Worm (Caenorhabditis elegans) whole organism, midembryonic: ENCODE results near the gene Y38E10A.28.

Source experiments
- T22C8.4 ChIP-seq: fragments of 200-800 bp; sonication (Bioruptor generic); IDR thresholded peaks from 2 replicates; pipeline ENCODE4 v1.3.6; 2022; ENCODE audit warnings: missing genetic modification characterization, missing compliant biosample characterization
- cog-1 ChIP-seq: sonication (generic microtip); optimal IDR thresholded peaks from 2 replicates; lab custom pipeline; 2016; ENCODE audit warnings: missing genetic modification characterization, missing compliant biosample characterization
- flt-1 ChIP-seq: fragments of 200-800 bp; sonication (Bioruptor generic); IDR thresholded peaks from 2 replicates; pipeline ENCODE4 v1.3.6; 2022; ENCODE audit warnings: missing genetic modification characterization, missing compliant biosample characterization
- klf-2 ChIP-seq: fragments of 200-800 bp; sonication (Bioruptor generic); conservative IDR thresholded peaks from 2 replicates; pipeline ENCODE4 v1.3.6; 2022; ENCODE audit warnings: missing genetic modification reagents, missing genetic modification characterization, missing compliant biosample characterization
- ref-1 ChIP-seq: fragments of 200-800 bp; sonication (Bioruptor generic); conservative IDR thresholded peaks from 2 replicates; pipeline ENCODE4 v1.3.6; 2022; ENCODE audit warnings: missing genetic modification reagents, missing genetic modification characterization, missing compliant biosample characterization
- ztf-23 ChIP-seq: fragments of 200-800 bp; sonication (Bioruptor generic); IDR thresholded peaks from 2 replicates; pipeline ENCODE4 v1.3.6; 2022; ENCODE audit warnings: missing genetic modification reagents, missing genetic modification characterization, missing compliant biosample characterization
- ztf-29 ChIP-seq: fragments of 200-800 bp; sonication (Bioruptor generic); IDR thresholded peaks from 2 replicates; pipeline ENCODE4 v1.3.6; 2022; ENCODE audit warnings: missing genetic modification reagents, missing genetic modification characterization, missing compliant biosample characterization

DNA sequence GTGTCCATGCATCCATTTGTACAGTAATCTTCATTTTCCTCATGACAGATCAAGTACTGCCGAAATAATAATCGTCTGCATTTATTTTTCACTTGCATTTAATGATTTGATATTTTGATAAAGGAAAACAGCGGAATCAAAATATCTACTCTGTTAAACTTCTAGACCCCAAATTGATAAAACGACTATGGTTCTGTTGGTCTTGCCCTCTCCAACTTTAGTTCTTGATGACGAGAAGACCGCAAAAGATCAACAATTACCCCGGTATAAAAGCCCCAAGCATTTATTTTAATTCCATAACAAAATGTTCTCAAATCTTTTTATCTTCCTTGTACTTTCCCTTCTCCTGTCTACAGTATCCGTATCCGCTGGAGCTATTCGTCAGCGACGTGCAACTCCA is 20.8 kb upstream of the Y38E10A.28 start, which contains the start of gene Y38E10A.9:
- no peak for TF ChIP-seq klf-2
- TF ChIP-seq cog-1: no peak
- no peak for TF ChIP-seq ztf-29 (GFP tag; lab: Robert Waterston, UW)
- TF ChIP-seq flt-1: no peak
- no peak for TF ChIP-seq ztf-23 (GFP tag; lab: Robert Waterston, UW)
- TF ChIP-seq ref-1 (GFP tag; lab: Robert Waterston, UW): no peak
- TF ChIP-seq T22C8.4 (GFP tag; lab: Robert Waterston, UW): no peak
